Fruit fly (Drosophila melanogaster): ENCODE data around the gene Mur18B.

The Mur18B gene

dm6 chrX:19193336-19193735 is 19.7 kb upstream of the Mur18B start, which contains the start of the genes CG7914 and CG14194 (continued):
- peak; percentile 47 for TF ChIP-seq Dp (GFP tag; optimal IDR thresholded peaks at IDR 0.05)
- peak; percentile 46 for TF ChIP-seq CG18011 (GFP tag; optimal IDR thresholded peaks at IDR 0.05)
- TF ChIP-seq CG9797 (GFP tag; optimal IDR thresholded peaks at IDR 0.05) = peak; percentile 15
- peak; percentile 4 for TF ChIP-seq CG12659 (GFP tag; optimal IDR thresholded peaks at IDR 0.05)
- 0 out of 2 replicates have a peak, but pooled peaks have one; percentile 32 for TF ChIP-seq sob (GFP tag; IDR thresholded peaks at IDR 0.05)
- peak; percentile 62 for TF ChIP-seq BEAF-32 (GFP tag; optimal IDR thresholded peaks at IDR 0.05)
- no peak for TF ChIP-seq gcm2 (GFP tag; optimal IDR thresholded peaks at IDR 0.05)
- TF ChIP-seq CG10267 (tag; optimal IDR thresholded peaks at IDR 0.05) = peak; percentile 3
- no peak for TF ChIP-seq Ada2b (GFP tag; IDR thresholded peaks at IDR 0.05)
- peak; percentile 19; the same call in 1 of the 2 replicates for TF ChIP-seq onecut (GFP tag; IDR thresholded peaks at IDR 0.05)
- TF ChIP-seq ind (GFP tag; optimal IDR thresholded peaks at IDR 0.05) = no peak
- peak; percentile 63 for TF ChIP-seq CG4617 (GFP tag; optimal IDR thresholded peaks at IDR 0.05; ENCODE audit: borderline replicate concordance)
- TF ChIP-seq CG8924 (tag; optimal IDR thresholded peaks at IDR 0.05) = peak; percentile 1
- no peak for TF ChIP-seq tio (GFP tag; optimal IDR thresholded peaks at IDR 0.05)
- TF ChIP-seq Sin3A (optimal IDR thresholded peaks at IDR 0.05) = peak; percentile 1
- no peak for TF ChIP-seq caup (GFP tag; optimal IDR thresholded peaks at IDR 0.05; ENCODE audit: severe bottlenecking)
- TF ChIP-seq trem (tag; optimal IDR thresholded peaks at IDR 0.05) = peak; percentile 55
- TF ChIP-seq CG6175 (GFP tag; IDR thresholded peaks at IDR 0.05) = no peak
- peak; percentile 47 for TF ChIP-seq CG17186 (GFP tag; optimal IDR thresholded peaks at IDR 0.05)
- peak; percentile 81 for TF ChIP-seq CG13287 (GFP tag; IDR thresholded peaks at IDR 0.05; ENCODE audit: partially characterized antibody)
- no peak for TF ChIP-seq tap (tag; optimal IDR thresholded peaks at IDR 0.05)
- peak; percentile 63; the same call in 2 of the 3 replicates for TF ChIP-seq Doc3 (GFP tag; IDR thresholded peaks at IDR 0.05; ENCODE audit: partially characterized antibody)
- no peak for TF ChIP-seq CG10209 (GFP tag; optimal IDR thresholded peaks at IDR 0.05)
- TF ChIP-seq lab (GFP tag; optimal IDR thresholded peaks at IDR 0.05) = no peak
- TF ChIP-seq Atf6 (GFP tag; IDR thresholded peaks at IDR 0.05) = no peak
- TF ChIP-seq her (GFP tag; optimal IDR thresholded peaks at IDR 0.05) = no peak
- TF ChIP-seq CG4328 (GFP tag; optimal IDR thresholded peaks at IDR 0.05) = no peak
- TF ChIP-seq CTCF (GFP tag; optimal IDR thresholded peaks at IDR 0.05) = no peak
- no peak for TF ChIP-seq al (GFP tag; IDR thresholded peaks at IDR 0.05)
- TF ChIP-seq CG2712 (tag; optimal IDR thresholded peaks at IDR 0.05) = peak; percentile 5
- TF ChIP-seq hb (GFP tag; IDR thresholded peaks at IDR 0.05; ENCODE audit: partially characterized antibody) = peak; percentile 86
- TF ChIP-seq pb (GFP tag; optimal IDR thresholded peaks at IDR 0.05) = no peak
- TF ChIP-seq p53 (GFP tag; optimal IDR thresholded peaks at IDR 0.05) = no peak
- TF ChIP-seq Ets65A (GFP tag) = peak; percentile 54
- peak; percentile 48 for TF ChIP-seq Rfx (GFP tag; IDR thresholded peaks at IDR 0.05)
- peak; percentile 77 for TF ChIP-seq amos (GFP tag; IDR thresholded peaks at IDR 0.05; ENCODE audit: partially characterized antibody)
- TF ChIP-seq ato (GFP tag; IDR thresholded peaks at IDR 0.05; ENCODE audit: partially characterized antibody) = peak; percentile 89
- no peak for TF ChIP-seq CG8388 (GFP tag; optimal IDR thresholded peaks at IDR 0.05)
- TF ChIP-seq HmgD (GFP tag; optimal IDR thresholded peaks at IDR 0.05) = peak; percentile 29
- TF ChIP-seq slou (GFP tag; optimal IDR thresholded peaks at IDR 0.05) = no peak
- no peak for TF ChIP-seq B-H1 (GFP tag; IDR thresholded peaks at IDR 0.05)
- TF ChIP-seq sug (tag; optimal IDR thresholded peaks at IDR 0.05) = peak; percentile 7
- TF ChIP-seq E2f2 (GFP tag; IDR thresholded peaks at IDR 0.05) = peak; percentile 65
- TF ChIP-seq vnd (GFP tag; IDR thresholded peaks at IDR 0.05; ENCODE audit: partially characterized antibody) = peak; percentile 80
- peak; percentile 84 for TF ChIP-seq CG7963 (GFP tag; IDR thresholded peaks at IDR 0.05; ENCODE audit: partially characterized antibody)
- TF ChIP-seq CG9727 (GFP tag; optimal IDR thresholded peaks at IDR 0.05) = no peak
- TF ChIP-seq chinmo (GFP tag; IDR thresholded peaks at IDR 0.05; ENCODE audit: partially characterized antibody) = peak; percentile 76; the same call in 2 of the 4 replicates
- peak; percentile 86 for TF ChIP-seq CG14860 (GFP tag; IDR thresholded peaks at IDR 0.05; ENCODE audit: partially characterized antibody)
- TF ChIP-seq Sry-β (GFP tag; optimal IDR thresholded peaks at IDR 0.05) = peak; percentile 92
- peak; percentile 28 for TF ChIP-seq CG14710 (tag; optimal IDR thresholded peaks at IDR 0.05)
